Worm (Caenorhabditis elegans) whole organism, L2 larva: Measurements from ENCODE around the gene sqst-2.

ENCODE experiments used
- ama-1 ChIP-seq: fragments of 150-350 bp; optimal IDR thresholded peaks from 2 replicates; lab custom pipeline; 2018; ENCODE audit warnings: inconsistent platforms
- egl-27 ChIP-seq: sonication (generic microtip); optimal IDR thresholded peaks from 3 replicates; lab custom pipeline; 2017; ENCODE audit warnings: missing biosample characterization, missing genetic modification reagents, missing genetic modification characterization
- elt-1 ChIP-seq: fragments of 150-350 bp; optimal IDR thresholded peaks from 2 replicates; lab custom pipeline; 2014; ENCODE audit warnings: missing biosample characterization, missing genetic modification characterization
- nhr-12 ChIP-seq: fragments of 150-350 bp; optimal IDR thresholded peaks from 2 replicates; lab custom pipeline; 2014; ENCODE audit warnings: missing biosample characterization, missing genetic modification characterization
- nhr-23 ChIP-seq: fragments of 150-350 bp; optimal IDR thresholded peaks from 2 replicates; lab custom pipeline; 2014; ENCODE audit warnings: missing biosample characterization, missing genetic modification reagents, missing genetic modification characterization
- nhr-6 ChIP-seq: fragments of 150-350 bp; optimal IDR thresholded peaks from 2 replicates; lab custom pipeline; 2014; ENCODE audit warnings: missing biosample characterization, missing genetic modification characterization
- nhr-77 ChIP-seq: fragments of 150-350 bp; optimal IDR thresholded peaks from 2 replicates; lab custom pipeline; 2014; ENCODE audit warnings: missing biosample characterization, missing genetic modification characterization
- zag-1 ChIP-seq: fragments of 150-350 bp; optimal IDR thresholded peaks from 2 replicates; lab custom pipeline; 2014; ENCODE audit warnings: missing biosample characterization, missing genetic modification characterization

- TF ChIP-seq nhr-77 (no peak), elt-1 (tag; lab: Kevin White, UChicago) (no peak), egl-27 (tag; lab: Kevin White, UChicago) (no peak), nhr-6 (tag; lab: Kevin White, UChicago) (no peak), ama-1 (lab: Kevin White, UChicago) (no peak), nhr-23 (tag; lab: Kevin White, UChicago) (no peak), zag-1 (tag; lab: Kevin White, UChicago) (no peak), nhr-12 (tag; lab: Kevin White, UChicago) (no peak)
Measured at ce11 chrIV:7310410-7310809, 18.4 kb downstream of the sqst-2 start, which contains the start of gene grl-4.
